Fruit fly (Drosophila melanogaster) whole organism, wandering third instar larva: ENCODE data around the gene Rbcn-3B.

ENCODE experiments used
- Abd-B ChIP-seq: fragments of >200 bp; optimal IDR thresholded peaks from 2 replicates; lab custom pipeline; 2017; ENCODE audit warnings: missing biosample characterization, missing genetic modification characterization
- CG32264 ChIP-seq: fragments of 200-800 bp; sonication (Bioruptor generic); optimal IDR thresholded peaks from 2 replicates; lab custom pipeline; 2016; ENCODE audit warnings: missing biosample characterization, missing genetic modification characterization
- CG9705 ChIP-seq: fragments of 200-800 bp; sonication (Bioruptor generic); optimal IDR thresholded peaks from 2 replicates; lab custom pipeline; 2018; ENCODE audit warnings: missing biosample characterization, mild to moderate bottlenecking, missing genetic modification characterization
- CrebA ChIP-seq: fragments of 200-800 bp; sonication (Bioruptor generic); optimal IDR thresholded peaks from 2 replicates; lab custom pipeline; 2016; ENCODE audit warnings: missing biosample characterization, mild to moderate bottlenecking, missing genetic modification characterization, borderline replicate concordance
- Dfd ChIP-seq: fragments of >200 bp; optimal IDR thresholded peaks from 2 replicates; lab custom pipeline; 2017; ENCODE audit warnings: missing biosample characterization, missing genetic modification characterization
- GATAd ChIP-seq: sonication (Bioruptor generic); optimal IDR thresholded peaks from 2 replicates; lab custom pipeline; 2016; ENCODE audit warnings: missing biosample characterization, missing genetic modification characterization
- HLH106 ChIP-seq: fragments of 200-800 bp; optimal IDR thresholded peaks from 3 replicates; lab custom pipeline; 2019; ENCODE audit warnings: missing biosample characterization, mild to moderate bottlenecking, missing genetic modification characterization, moderate library complexity
- Hnf4 ChIP-seq: fragments of 200-800 bp; sonication (Bioruptor generic); optimal IDR thresholded peaks from 2 replicates; lab custom pipeline; 2016; ENCODE audit warnings: missing biosample characterization, mild to moderate bottlenecking, missing genetic modification characterization
- Hr78 ChIP-seq: fragments of >200 bp; optimal IDR thresholded peaks from 2 replicates; lab custom pipeline; 2017; ENCODE audit warnings: missing biosample characterization, missing genetic modification characterization
- Hr83 ChIP-seq: fragments of 200-300 bp; sonication (Bioruptor generic); optimal IDR thresholded peaks from 2 replicates; lab custom pipeline; 2016; ENCODE audit warnings: missing biosample characterization, mild to moderate bottlenecking, missing genetic modification characterization, moderate library complexity; ENCODE audit not compliant: poor library complexity, severe bottlenecking
- Jra ChIP-seq: sonication (Bioruptor generic); optimal IDR thresholded peaks from 2 replicates; lab custom pipeline; 2016; ENCODE audit warnings: missing biosample characterization, missing genetic modification characterization
- Mio ChIP-seq: sonication (Bioruptor generic); optimal IDR thresholded peaks from 2 replicates; lab custom pipeline; 2016; ENCODE audit warnings: missing biosample characterization, missing genetic modification characterization
- Myc ChIP-seq: fragments of >200 bp; optimal IDR thresholded peaks from 2 replicates; lab custom pipeline; 2017
- OdsH ChIP-seq: fragments of 200-800 bp; sonication (Bioruptor generic); optimal IDR thresholded peaks from 2 replicates; lab custom pipeline; 2016; ENCODE audit warnings: missing biosample characterization, mild to moderate bottlenecking, missing genetic modification characterization
- Rel ChIP-seq, 2 experiments: fragments of 200-800 bp; sonication (Bioruptor generic) in 1 of 2; optimal IDR thresholded peaks; 2 replicates in 1 of 2; 3 replicates in 1 of 2; lab custom pipeline; 2016 to 2019; ENCODE audit warnings: mild to moderate bottlenecking in 2 of 2, missing biosample characterization in 2 of 2, missing genetic modification characterization in 2 of 2, moderate library complexity in 1 of 2
- Sp1 ChIP-seq: fragments of 200-800 bp; sonication (Bioruptor generic); optimal IDR thresholded peaks from 3 replicates; lab custom pipeline; 2019; ENCODE audit warnings: missing biosample characterization, mild to moderate bottlenecking, missing genetic modification characterization, moderate library complexity
- Vsx2 ChIP-seq: fragments of 200-300, 225-300 bp; sonication (Bioruptor generic); optimal IDR thresholded peaks from 2 replicates; lab custom pipeline; 2018; ENCODE audit warnings: missing biosample characterization, missing genetic modification characterization; ENCODE audit not compliant: partially characterized antibody
- br ChIP-seq: fragments of 200-800 bp; sonication (Bioruptor generic); optimal IDR thresholded peaks from 2 replicates; lab custom pipeline; 2016; ENCODE audit warnings: missing biosample characterization, missing genetic modification characterization
- brk ChIP-seq: fragments of 200-800 bp; sonication (Bioruptor generic); optimal IDR thresholded peaks from 2 replicates; lab custom pipeline; 2016; ENCODE audit warnings: missing biosample characterization, mild to moderate bottlenecking, missing genetic modification characterization
- dl ChIP-seq, 2 experiments: fragments of 175-275, 200-275 bp in 1 of 2; fragments of 200-275 bp in 1 of 2; sonication (Bioruptor generic); optimal IDR thresholded peaks; lab custom pipeline; 2018; ENCODE audit warnings: mild to moderate bottlenecking in 2 of 2, missing biosample characterization in 2 of 2, missing genetic modification characterization in 2 of 2, moderate library complexity in 2 of 2; ENCODE audit not compliant: partially characterized antibody in 2 of 2, insufficient read depth in 1 of 2
- dmrt93B ChIP-seq: fragments of 200-800 bp; sonication (Bioruptor generic); optimal IDR thresholded peaks from 2 replicates; lab custom pipeline; 2018; ENCODE audit warnings: missing biosample characterization, mild to moderate bottlenecking, missing genetic modification characterization
- dsf ChIP-seq: sonication (Bioruptor generic); optimal IDR thresholded peaks from 2 replicates; lab custom pipeline; 2016; ENCODE audit warnings: missing biosample characterization, missing genetic modification characterization, borderline replicate concordance
- ey ChIP-seq: fragments of 200-800 bp; sonication (Bioruptor generic); optimal IDR thresholded peaks from 2 replicates; lab custom pipeline; 2016; ENCODE audit warnings: missing biosample characterization, missing genetic modification characterization
- fru ChIP-seq: fragments of 200-800 bp; sonication (Bioruptor generic); optimal IDR thresholded peaks from 3 replicates; lab custom pipeline; 2016; ENCODE audit warnings: missing biosample characterization, mild to moderate bottlenecking, missing genetic modification characterization
- h ChIP-seq: fragments of 200-800 bp; sonication (Bioruptor generic); optimal IDR thresholded peaks from 3 replicates; lab custom pipeline; 2016; ENCODE audit warnings: missing biosample characterization, mild to moderate bottlenecking, missing genetic modification characterization
- jim ChIP-seq: fragments of 175-275, 200-325 bp; sonication (Bioruptor generic); optimal IDR thresholded peaks from 2 replicates; lab custom pipeline; 2016; ENCODE audit warnings: missing biosample characterization, mild to moderate bottlenecking, missing genetic modification characterization
- lola ChIP-seq: fragments of >200 bp; optimal IDR thresholded peaks from 2 replicates; lab custom pipeline; 2017; ENCODE audit warnings: missing biosample characterization, missing genetic modification characterization
- pan ChIP-seq: fragments of >200 bp; optimal IDR thresholded peaks from 2 replicates; lab custom pipeline; 2017
- psq ChIP-seq: fragments of 200-800 bp; sonication (Bioruptor generic); optimal IDR thresholded peaks from 3 replicates; lab custom pipeline; 2017; ENCODE audit warnings: missing biosample characterization, mild to moderate bottlenecking, missing genetic modification characterization, moderate library complexity
- rgr ChIP-seq: fragments of 200-800 bp; sonication (Bioruptor generic); optimal IDR thresholded peaks from 3 replicates; lab custom pipeline; 2016; ENCODE audit warnings: missing biosample characterization, mild to moderate bottlenecking, missing genetic modification characterization
- sage ChIP-seq: fragments of 200-800 bp; sonication (Bioruptor generic); optimal IDR thresholded peaks from 2 replicates; lab custom pipeline; 2016; ENCODE audit warnings: missing biosample characterization, mild to moderate bottlenecking, missing genetic modification characterization
- sv ChIP-seq: fragments of 200-800 bp; sonication (Bioruptor generic); optimal IDR thresholded peaks from 3 replicates; lab custom pipeline; 2016; ENCODE audit warnings: missing biosample characterization, missing genetic modification characterization
- tai ChIP-seq: sonication (Bioruptor generic); optimal IDR thresholded peaks from 2 replicates; lab custom pipeline; 2016; ENCODE audit warnings: missing biosample characterization, missing genetic modification characterization
- usp ChIP-seq: fragments of >200 bp; optimal IDR thresholded peaks from 2 replicates; lab custom pipeline; 2017; ENCODE audit warnings: missing biosample characterization, missing genetic modification characterization
- woc ChIP-seq: sonication (Bioruptor generic); optimal IDR thresholded peaks from 2 replicates; lab custom pipeline; 2016; ENCODE audit warnings: missing biosample characterization, mild to moderate bottlenecking, missing genetic modification characterization

Rbcn-3B gene

DNA sequence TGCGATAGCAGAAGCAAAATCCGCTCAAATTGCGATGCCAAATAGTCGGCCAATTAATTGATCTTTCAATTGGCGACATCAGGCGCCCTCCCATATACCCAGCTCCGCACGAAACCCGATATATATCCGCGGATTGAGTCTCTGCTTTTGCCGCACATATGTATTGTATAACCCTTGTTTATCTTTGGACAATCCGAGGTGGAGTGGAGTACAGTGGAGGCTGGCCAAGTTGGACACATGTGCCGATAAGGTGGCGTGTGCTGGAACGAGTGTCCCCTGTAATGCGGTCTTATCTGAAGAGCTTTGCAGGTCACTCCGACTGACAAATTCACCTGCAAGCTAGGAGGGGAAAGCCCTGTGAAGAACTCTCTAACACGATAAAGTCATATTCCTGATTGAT lies 813 bp downstream of the Rbcn-3B start:
- TF ChIP-seq Hnf4 (GFP tag; lab: Kevin White, UChicago) (no peak), Rel (GFP tag; optimal IDR thresholded peaks at IDR 0.05; lab: Kevin White, UChicago) (no peak), Rel (tag; optimal IDR thresholded peaks at IDR 0.05; lab: Kevin White, UChicago) (peak; percentile 55)
- TF ChIP-seq, all 38 proteins: peak for 1

DNA sequence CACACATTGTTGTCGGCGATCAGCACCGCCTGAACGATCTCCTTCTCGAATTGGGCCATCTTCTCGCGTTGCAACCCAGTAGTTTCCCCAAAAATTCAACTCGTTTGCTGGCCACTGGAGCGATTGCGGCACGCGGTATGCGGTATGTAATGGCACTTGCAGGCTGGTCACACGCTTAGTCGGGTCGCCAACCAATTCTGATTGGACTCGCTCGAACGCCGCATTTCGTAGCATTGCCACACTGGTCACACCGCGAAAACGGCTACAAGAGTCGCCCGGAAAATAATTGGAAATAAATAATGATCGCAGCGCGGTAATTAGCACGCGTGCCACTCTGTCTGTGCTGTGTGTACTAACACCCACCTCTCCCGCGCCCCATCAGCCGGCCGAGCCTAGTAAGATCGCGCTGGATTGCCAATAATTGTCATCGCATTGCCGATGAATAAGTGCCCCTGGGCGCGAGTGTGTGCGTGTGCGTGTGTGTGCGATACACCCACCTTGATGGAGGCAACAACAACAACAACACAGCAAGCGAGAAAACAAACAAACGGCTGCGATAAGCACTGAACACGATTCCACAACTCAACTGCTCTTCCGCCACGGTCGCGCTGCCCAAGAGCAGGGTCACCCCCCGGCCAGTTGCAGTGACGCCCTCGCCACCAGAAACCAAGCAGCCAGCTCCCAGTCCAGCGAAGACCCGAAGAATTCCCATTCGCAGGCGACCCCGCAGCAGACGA lies 14.2 kb downstream of the Rbcn-3B start, which contains the start of the genes eIF2Bepsilon and Ocrl:
Gene eIF2Bepsilon (minus strand): TSS at position 110 of the 737 bp plus-strand sequence.
Gene Ocrl (plus strand): TSS at position 217 of the 737 bp plus-strand sequence.
- TF ChIP-seq CG9705 (GFP tag; lab: Kevin White, UChicago) = no peak
- TF ChIP-seq sv (GFP tag; lab: Kevin White, UChicago) = no peak
- TF ChIP-seq Myc (lab: Kevin White, UChicago) = no peak
- TF ChIP-seq Abd-B (GFP tag; lab: Kevin White, UChicago) = no peak
- TF ChIP-seq dl (GFP tag; optimal IDR thresholded peaks at IDR 0.05; lab: Kevin White, UChicago; ENCODE audit: insufficient read depth in 1 of 2, partially characterized antibody in 2 of 2) = no peak
- TF ChIP-seq dsf (GFP tag; lab: Kevin White, UChicago) = no peak
- TF ChIP-seq Hr78 (GFP tag; lab: Kevin White, UChicago) = no peak
- no peak for TF ChIP-seq Dfd (GFP tag; lab: Kevin White, UChicago)
- TF ChIP-seq jim (GFP tag; lab: Kevin White, UChicago) = no peak
- TF ChIP-seq sage (GFP tag; lab: Kevin White, UChicago) = no peak
- TF ChIP-seq Hnf4 (GFP tag; lab: Kevin White, UChicago) = no peak
- no peak for TF ChIP-seq dmrt93B (GFP tag; lab: Kevin White, UChicago)
- no peak for TF ChIP-seq Jra (GFP tag; lab: Kevin White, UChicago)
- no peak for TF ChIP-seq Rel (GFP tag; optimal IDR thresholded peaks at IDR 0.05; lab: Kevin White, UChicago)
- TF ChIP-seq Rel (tag; optimal IDR thresholded peaks at IDR 0.05; lab: Kevin White, UChicago) = peak; percentile 90
- TF ChIP-seq Mio = no peak
- no peak for TF ChIP-seq rgr (GFP tag; lab: Kevin White, UChicago)
- peak; percentile 8 for TF ChIP-seq HLH106 (tag; lab: Kevin White, UChicago)
- TF ChIP-seq brk (GFP tag; lab: Kevin White, UChicago) = no peak
- no peak for TF ChIP-seq Hr83 (GFP tag; lab: Kevin White, UChicago)
- no peak for TF ChIP-seq psq (GFP tag; lab: Kevin White, UChicago)
- TF ChIP-seq usp (GFP tag; lab: Kevin White, UChicago) = no peak
- TF ChIP-seq tai (GFP tag; lab: Kevin White, UChicago) = no peak
- TF ChIP-seq Vsx2 = no peak
- TF ChIP-seq h (GFP tag; lab: Kevin White, UChicago) = peak; percentile 26
- TF ChIP-seq OdsH (GFP tag; lab: Kevin White, UChicago) = no peak
- no peak for TF ChIP-seq ey (GFP tag; lab: Kevin White, UChicago)
- TF ChIP-seq, all 38 proteins: peak for 3

DNA sequence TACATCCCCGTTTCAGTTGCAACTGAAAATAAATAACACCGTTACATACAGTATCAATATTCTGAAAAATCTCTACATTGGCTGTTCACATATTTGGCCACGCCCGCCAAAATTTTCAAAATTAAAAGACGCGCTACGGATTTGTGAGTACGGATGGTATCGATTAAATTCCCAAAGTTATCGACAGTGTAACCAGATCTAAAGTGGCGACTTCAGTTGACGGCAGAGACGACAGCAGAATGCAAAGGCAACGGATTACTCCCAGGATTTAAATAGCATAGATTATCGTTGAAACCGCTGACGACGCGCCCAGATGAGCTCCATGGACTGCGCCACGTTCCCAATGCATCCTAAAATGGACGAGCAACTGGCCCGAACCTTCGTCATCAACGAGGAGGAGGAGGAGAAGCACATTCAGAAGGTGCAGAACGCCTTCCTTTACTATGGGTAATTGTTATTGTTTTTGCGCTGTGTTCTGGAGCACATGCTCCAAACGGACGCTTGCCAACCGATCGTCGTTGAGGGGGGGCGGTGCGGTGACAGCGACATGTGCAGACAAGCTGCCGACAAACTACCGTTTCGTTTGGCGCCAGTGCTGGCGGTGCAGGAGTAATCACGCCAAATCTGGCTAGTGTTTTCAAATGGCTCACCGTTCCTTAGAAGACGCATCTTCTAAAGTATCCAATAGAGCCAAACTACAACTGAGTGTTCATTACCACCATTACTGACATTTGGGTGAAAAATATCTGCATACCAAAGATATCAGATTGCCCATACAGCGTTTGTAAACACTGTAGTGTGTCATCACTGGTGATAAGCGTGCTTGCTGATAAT lies 19.0 kb downstream of the Rbcn-3B start, which contains the start of gene CG11596:
Gene CG11596 (plus strand): TSS at position 211 of the 834 bp plus-strand sequence.
- peak; percentile 75 for TF ChIP-seq h (GFP tag; lab: Kevin White, UChicago)
- TF ChIP-seq sage (GFP tag; lab: Kevin White, UChicago) = no peak
- TF ChIP-seq woc = no peak
- TF ChIP-seq ey (GFP tag; lab: Kevin White, UChicago) = peak; percentile 18
- peak; percentile 34 for TF ChIP-seq HLH106 (tag; lab: Kevin White, UChicago)
- peak; percentile 91 for TF ChIP-seq Myc (lab: Kevin White, UChicago)
- TF ChIP-seq Sp1 = peak; percentile 22

DNA sequence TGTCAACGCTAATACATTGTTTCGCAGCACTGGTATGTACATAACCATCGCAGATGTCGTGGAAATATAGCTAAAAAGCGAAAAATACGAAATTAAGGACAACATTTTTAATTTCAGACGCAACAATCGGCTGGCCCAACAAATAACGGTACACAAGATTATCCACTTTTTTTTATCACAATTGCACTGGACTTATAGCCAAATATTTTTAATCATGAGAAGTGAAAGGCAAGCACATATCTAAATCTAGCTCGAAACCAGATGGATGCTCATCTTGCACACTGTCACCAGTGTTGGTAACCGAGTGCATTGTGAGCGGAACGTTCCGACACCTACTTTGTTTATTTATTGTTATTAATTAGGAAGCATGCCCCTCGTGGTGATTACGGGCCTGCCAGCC lies 31.3 kb downstream of the Rbcn-3B start, which contains the start of the genes CG3857 and CG3587:
Gene CG3857 (minus strand): TSS at position 21 of the 400 bp plus-strand sequence.
Gene CG3587 (plus strand): TSS at position 288 of the 400 bp plus-strand sequence.
- TF ChIP-seq sv (GFP tag; lab: Kevin White, UChicago) = peak; percentile 83
- peak; percentile 62 for TF ChIP-seq GATAd (GFP tag; lab: Kevin White, UChicago)
- peak; percentile 82 for TF ChIP-seq Hnf4 (GFP tag; lab: Kevin White, UChicago)
- TF ChIP-seq CrebA (GFP tag; lab: Kevin White, UChicago) = no peak
- no peak for TF ChIP-seq dl (GFP tag; optimal IDR thresholded peaks at IDR 0.05; lab: Kevin White, UChicago; ENCODE audit: insufficient read depth in 1 of 2, partially characterized antibody in 2 of 2)
- peak; percentile 96 for TF ChIP-seq woc
- peak; percentile 53 for TF ChIP-seq dsf (GFP tag; lab: Kevin White, UChicago)
- peak; percentile 61 for TF ChIP-seq CG9705 (GFP tag; lab: Kevin White, UChicago)
- no peak for TF ChIP-seq sage (GFP tag; lab: Kevin White, UChicago)
- no peak for TF ChIP-seq usp (GFP tag; lab: Kevin White, UChicago)
- TF ChIP-seq OdsH (GFP tag; lab: Kevin White, UChicago) = peak; percentile 71
- no peak for TF ChIP-seq Abd-B (GFP tag; lab: Kevin White, UChicago)
- peak; percentile 74 for TF ChIP-seq psq (GFP tag; lab: Kevin White, UChicago)
- no peak for TF ChIP-seq brk (GFP tag; lab: Kevin White, UChicago)
- TF ChIP-seq pan (lab: Kevin White, UChicago) = no peak
- TF ChIP-seq fru = peak; percentile 80
- TF ChIP-seq ey (GFP tag; lab: Kevin White, UChicago) = peak; percentile 81
- no peak for TF ChIP-seq CG32264 (GFP tag; lab: Kevin White, UChicago)
- TF ChIP-seq Vsx2 = no peak
- no peak for TF ChIP-seq Hr78 (GFP tag; lab: Kevin White, UChicago)
- TF ChIP-seq br (GFP tag; lab: Kevin White, UChicago) = peak; percentile 82
- peak; percentile 84 for TF ChIP-seq rgr (GFP tag; lab: Kevin White, UChicago)
- peak; percentile 79 for TF ChIP-seq Sp1
- TF ChIP-seq Dfd (GFP tag; lab: Kevin White, UChicago) = no peak
- no peak for TF ChIP-seq lola (GFP tag; lab: Kevin White, UChicago)
- TF ChIP-seq h (GFP tag; lab: Kevin White, UChicago) = peak; percentile 86
- peak; percentile 99 for TF ChIP-seq Myc (lab: Kevin White, UChicago)
- TF ChIP-seq Hr83 (GFP tag; lab: Kevin White, UChicago) = peak; percentile 18
